Fruit fly (Drosophila melanogaster): ENCODE results near the gene Pgant2.

DNA sequence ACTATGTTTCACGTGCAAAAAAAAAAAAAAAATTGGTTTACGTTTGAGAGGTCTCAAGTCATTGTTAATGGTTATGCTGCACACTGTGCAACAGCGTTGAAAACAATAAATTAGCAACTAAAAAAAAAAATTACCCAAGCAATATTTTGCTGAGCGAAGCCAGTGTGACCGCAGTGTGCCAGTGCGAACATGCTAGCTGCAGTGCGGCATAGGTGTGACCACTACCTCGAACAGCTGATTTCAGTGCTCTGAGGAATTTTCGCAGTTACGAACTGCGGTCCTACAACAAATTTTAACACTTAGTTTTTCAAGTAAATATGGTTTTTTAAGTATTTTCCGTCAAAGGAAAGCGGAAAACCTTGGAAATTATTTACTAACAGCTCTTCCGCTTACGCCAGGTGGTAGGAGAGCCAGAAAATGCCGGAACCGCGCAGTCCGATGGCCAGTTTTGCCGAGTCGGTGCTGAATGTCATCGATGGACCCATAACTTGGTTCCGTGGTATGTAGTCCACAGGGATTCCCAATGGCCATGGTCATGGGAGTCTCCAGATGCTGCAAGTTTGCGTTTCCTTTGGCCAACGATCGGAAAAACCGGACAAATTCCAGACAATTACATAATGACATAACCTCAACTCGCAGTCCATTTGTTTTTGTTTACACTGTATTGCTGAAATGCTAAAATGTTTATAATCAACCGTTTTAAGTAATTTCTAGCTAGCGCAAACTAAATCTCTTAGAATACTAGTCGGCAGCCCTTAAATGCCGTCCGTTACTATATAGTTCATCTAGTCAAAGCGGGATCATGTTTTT lies 39.6 kb upstream of the Pgant2 start, which contains the start of the genes msl-2 and ND-PDSW:
- TF ChIP-seq CG8478 (optimal IDR thresholded peaks at IDR 0.05) (no peak), psq (optimal IDR thresholded peaks at IDR 0.05) (no peak), Dll (optimal IDR thresholded peaks at IDR 0.05) (no peak)
